Fruit fly (Drosophila melanogaster) whole organism, embryonic: ENCODE measurements around the gene xmas.
A peak's percentile ranks its signal among the peaks of the same experiment; 100 is the strongest.

ENCODE experiments used
- Abd-B ChIP-seq: fragments of 200-800 bp; sonication (Bioruptor generic); optimal IDR thresholded peaks from 2 replicates; lab custom pipeline; 2018; ENCODE audit warnings: missing biosample characterization, mild to moderate bottlenecking, missing genetic modification characterization, moderate library complexity
- Blimp-1 ChIP-seq: fragments of 200-800 bp; sonication (Bioruptor generic); optimal IDR thresholded peaks from 3 replicates; lab custom pipeline; 2018; ENCODE audit warnings: missing biosample characterization, missing genetic modification characterization, mild to moderate bottlenecking, moderate library complexity, missing genetic modification reagents
- Bteb2 ChIP-seq: fragments of 200-800 bp; sonication (Bioruptor generic); optimal IDR thresholded peaks from 2 replicates; lab custom pipeline; 2016; ENCODE audit warnings: missing biosample characterization, missing genetic modification characterization
- CG17328 ChIP-seq: fragments of 200-800 bp; sonication (Bioruptor generic); IDR thresholded peaks from 2 replicates; pipeline ENCODE4 v1.3.6; 2022; ENCODE audit warnings: missing biosample characterization, missing genetic modification characterization
- CG18262 ChIP-seq: fragments of 200-800 bp; optimal IDR thresholded peaks from 3 replicates; lab custom pipeline; 2019; ENCODE audit warnings: missing biosample characterization, mild to moderate bottlenecking, missing genetic modification characterization, moderate library complexity
- CG2712 ChIP-seq: fragments of 200-800 bp; optimal IDR thresholded peaks from 3 replicates; lab custom pipeline; 2019; ENCODE audit warnings: missing biosample characterization, mild to moderate bottlenecking, missing genetic modification characterization, moderate library complexity
- CG30403 ChIP-seq: fragments of 200-800 bp; sonication (Bioruptor generic); optimal IDR thresholded peaks from 3 replicates; lab custom pipeline; 2016; ENCODE audit warnings: missing biosample characterization, missing genetic modification characterization
- CG4328 ChIP-seq: fragments of 200-800 bp; sonication (Bioruptor generic); optimal IDR thresholded peaks from 3 replicates; lab custom pipeline; 2017; ENCODE audit warnings: missing biosample characterization, missing genetic modification reagents, missing genetic modification characterization
- CG4424 ChIP-seq: fragments of 200-800 bp; sonication (Bioruptor generic); optimal IDR thresholded peaks from 3 replicates; lab custom pipeline; 2016; ENCODE audit warnings: missing biosample characterization, missing genetic modification characterization
- CG4707 ChIP-seq: fragments of 200-800 bp; sonication (Bioruptor generic); optimal IDR thresholded peaks from 2 replicates; lab custom pipeline; 2018; ENCODE audit warnings: missing biosample characterization, mild to moderate bottlenecking, missing genetic modification characterization, moderate library complexity
- CG7357 ChIP-seq: fragments of 200-800 bp; sonication (Bioruptor generic); IDR thresholded peaks from 3 replicates; pipeline ENCODE4 v1.3.6; 2022; ENCODE audit warnings: missing biosample characterization, missing genetic modification characterization
- CG8388 ChIP-seq: fragments of 200-800 bp; sonication (Bioruptor generic); optimal IDR thresholded peaks from 2 replicates; lab custom pipeline; 2019; ENCODE audit warnings: missing biosample characterization, mild to moderate bottlenecking, missing genetic modification characterization, moderate library complexity
- CG9727 ChIP-seq: fragments of 200-800 bp; sonication (Bioruptor generic); optimal IDR thresholded peaks from 3 replicates; lab custom pipeline; 2017; ENCODE audit warnings: missing biosample characterization, mild to moderate bottlenecking, missing genetic modification characterization
- H2.0 ChIP-seq: fragments of 200-800 bp; sonication (Bioruptor generic); IDR thresholded peaks from 2 replicates; pipeline ENCODE4 v1.3.6; 2022; ENCODE audit warnings: missing biosample characterization, missing genetic modification characterization
- Hand ChIP-seq: fragments of 200-800 bp; sonication (Bioruptor generic); optimal IDR thresholded peaks from 2 replicates; lab custom pipeline; 2017; ENCODE audit warnings: mild to moderate bottlenecking, missing biosample characterization, missing genetic modification reagents, missing genetic modification characterization
- Hmr ChIP-seq: fragments of 200-800 bp; sonication (Bioruptor generic); optimal IDR thresholded peaks from 3 replicates; lab custom pipeline; 2017; ENCODE audit warnings: mild to moderate bottlenecking, missing biosample characterization, missing genetic modification reagents, missing genetic modification characterization
- Med ChIP-seq: fragments of 200-800 bp; sonication (Bioruptor generic); peaks from one replicate; lab custom pipeline; 2016; ENCODE audit warnings: missing biosample characterization, missing genetic modification characterization, mild to moderate bottlenecking, inconsistent platforms, moderate library complexity
- Oli ChIP-seq: fragments of 200-800 bp; sonication (Bioruptor generic); optimal IDR thresholded peaks from 2 replicates; lab custom pipeline; 2018; ENCODE audit warnings: missing biosample characterization, mild to moderate bottlenecking, missing genetic modification characterization, moderate library complexity
- PHDP ChIP-seq: fragments of 200-800 bp; sonication (Bioruptor generic); optimal IDR thresholded peaks from 3 replicates; lab custom pipeline; 2018; ENCODE audit warnings: missing biosample characterization, mild to moderate bottlenecking, missing genetic modification characterization, moderate library complexity
- Poxn ChIP-seq: fragments of 200-800 bp; sonication (Bioruptor generic); IDR thresholded peaks from 2 replicates; pipeline ENCODE4 v1.3.6; 2022; ENCODE audit warnings: missing biosample characterization, missing genetic modification characterization
- Sry-δ ChIP-seq: fragments of 200-800 bp; sonication (Bioruptor generic); optimal IDR thresholded peaks from 2 replicates; lab custom pipeline; 2016; ENCODE audit warnings: missing biosample characterization, missing genetic modification characterization
- bab2 ChIP-seq: fragments of 200-800 bp; sonication (Bioruptor generic); optimal IDR thresholded peaks from 2 replicates; lab custom pipeline; 2016; ENCODE audit warnings: missing biosample characterization, missing genetic modification characterization
- bcd ChIP-seq: fragments of 200-800 bp; sonication (Bioruptor generic); optimal IDR thresholded peaks from 2 replicates; lab custom pipeline; 2017; ENCODE audit warnings: missing biosample characterization, mild to moderate bottlenecking, missing genetic modification characterization
- bsh ChIP-seq, 2 experiments: fragments of 200-800 bp; sonication (Bioruptor generic); optimal IDR thresholded peaks; 2 replicates each; lab custom pipeline; 2017 to 2018; ENCODE audit warnings: mild to moderate bottlenecking in 2 of 2, missing biosample characterization in 2 of 2, missing genetic modification characterization in 2 of 2, moderate library complexity in 1 of 2
- crc ChIP-seq: fragments of 200-800 bp; sonication (Bioruptor generic); optimal IDR thresholded peaks from 2 replicates; lab custom pipeline; 2016; ENCODE audit warnings: missing biosample characterization, missing genetic modification characterization
- danr ChIP-seq: fragments of 200-800 bp; sonication (Bioruptor generic); IDR thresholded peaks from 2 replicates; pipeline ENCODE4 v1.3.6; 2022; ENCODE audit warnings: missing biosample characterization, missing genetic modification characterization
- dmrt99B ChIP-seq: fragments of 200-800 bp; sonication (Bioruptor generic); optimal IDR thresholded peaks from 2 replicates; lab custom pipeline; 2018; ENCODE audit warnings: missing biosample characterization, mild to moderate bottlenecking, missing genetic modification characterization, moderate library complexity
- eve ChIP-seq, 2 experiments: fragments of >200 bp; optimal IDR thresholded peaks; 2 replicates each; lab custom pipeline; 2017; ENCODE audit warnings: missing biosample characterization in 2 of 2, missing genetic modification characterization in 2 of 2
- exex ChIP-seq: fragments of 200-800 bp; sonication (Bioruptor generic); optimal IDR thresholded peaks from 4 replicates; lab custom pipeline; 2018; ENCODE audit warnings: missing biosample characterization, mild to moderate bottlenecking, missing genetic modification characterization, moderate library complexity
- fu2 ChIP-seq: fragments of 200-800 bp; sonication (Bioruptor generic); optimal IDR thresholded peaks from 2 replicates; lab custom pipeline; 2016; ENCODE audit warnings: missing biosample characterization, missing genetic modification characterization
- gcm ChIP-seq: fragments of 200-800 bp; sonication (Bioruptor generic); optimal IDR thresholded peaks from 2 replicates; lab custom pipeline; 2019; ENCODE audit warnings: missing biosample characterization, mild to moderate bottlenecking, missing genetic modification characterization, moderate library complexity
- gcm2 ChIP-seq: fragments of 200-800 bp; sonication (Bioruptor generic); optimal IDR thresholded peaks from 2 replicates; lab custom pipeline; 2016; ENCODE audit warnings: missing biosample characterization, missing genetic modification characterization
- grau ChIP-seq: fragments of 200-800 bp; optimal IDR thresholded peaks from 3 replicates; lab custom pipeline; 2019; ENCODE audit warnings: missing biosample characterization, mild to moderate bottlenecking, missing genetic modification characterization, moderate library complexity
- kay ChIP-seq: fragments of 200-800 bp; sonication (Bioruptor generic); optimal IDR thresholded peaks from 2 replicates; lab custom pipeline; 2016; ENCODE audit warnings: missing biosample characterization, missing genetic modification characterization
- lola ChIP-seq, 3 experiments: fragments of >200 bp in 2 of 3; fragments of 200-800 bp in 1 of 3; sonication (Bioruptor generic) in 1 of 3; optimal IDR thresholded peaks; 2 replicates each; lab custom pipeline; 2017 to 2019; ENCODE audit warnings: missing biosample characterization in 3 of 3, missing genetic modification characterization in 3 of 3, mild to moderate bottlenecking in 1 of 3, moderate library complexity in 1 of 3
- lov ChIP-seq, 2 experiments: fragments of 200-800 bp in 1 of 2; fragments of >200 bp in 1 of 2; sonication (Bioruptor generic) in 1 of 2; IDR thresholded peaks in 1 of 2; optimal IDR thresholded peaks in 1 of 2; 2 replicates in 1 of 2; 3 replicates in 1 of 2; pipeline versions ENCODE4 v1.3.6 to Lab custom; 2017 to 2022; ENCODE audit warnings: missing biosample characterization in 1 of 2, missing genetic modification characterization in 1 of 2
- nerfin-1 ChIP-seq: fragments of 200-800 bp; sonication (Bioruptor generic); optimal IDR thresholded peaks from 3 replicates; lab custom pipeline; 2019; ENCODE audit warnings: missing biosample characterization, mild to moderate bottlenecking, missing genetic modification characterization, moderate library complexity
- nmo ChIP-seq: fragments of 200-800 bp; sonication (Bioruptor generic); optimal IDR thresholded peaks from 2 replicates; lab custom pipeline; 2018; ENCODE audit warnings: missing biosample characterization, mild to moderate bottlenecking, missing genetic modification characterization, moderate library complexity
- pho ChIP-seq: fragments of 200-800 bp; sonication (Bioruptor generic); optimal IDR thresholded peaks from 2 replicates; lab custom pipeline; 2016; ENCODE audit warnings: missing biosample characterization, missing genetic modification characterization
- rib ChIP-seq: fragments of 200-800 bp; sonication (Bioruptor generic); IDR thresholded peaks from 2 replicates; pipeline ENCODE4 v1.3.6; 2022; ENCODE audit warnings: missing biosample characterization, missing genetic modification characterization
- row ChIP-seq: fragments of 200-800 bp; sonication (Bioruptor generic); IDR thresholded peaks from 3 replicates; pipeline ENCODE4 v1.3.6; 2022; ENCODE audit warnings: missing biosample characterization, missing genetic modification characterization
- sens ChIP-seq: fragments of 200-800 bp; sonication (Bioruptor generic); peaks from one replicate; lab custom pipeline; 2016; ENCODE audit warnings: missing biosample characterization, missing genetic modification characterization
- tap ChIP-seq: fragments of 200-800 bp; optimal IDR thresholded peaks from 3 replicates; lab custom pipeline; 2019; ENCODE audit warnings: missing biosample characterization, mild to moderate bottlenecking, missing genetic modification characterization, moderate library complexity
- twi ChIP-seq: fragments of 200-800 bp; optimal IDR thresholded peaks from 2 replicates; lab custom pipeline; 2019; ENCODE audit warnings: missing biosample characterization, mild to moderate bottlenecking, missing genetic modification characterization, moderate library complexity
- unpg ChIP-seq: fragments of 200-800 bp; sonication (Bioruptor generic); optimal IDR thresholded peaks from 3 replicates; lab custom pipeline; 2018; ENCODE audit warnings: missing biosample characterization, mild to moderate bottlenecking, missing genetic modification characterization, moderate library complexity

xmas gene

dm6 chrX:17111274-17111673 lies 47.8 kb downstream of the xmas start (continued):
- no peak for TF ChIP-seq CG4328
- TF ChIP-seq CG18262 (tag; lab: Kevin White, UChicago), result peak; percentile 36
- peak; percentile 0 for TF ChIP-seq unpg (GFP tag; lab: Kevin White, UChicago)
- TF ChIP-seq Hmr, result no peak
- TF ChIP-seq row (GFP tag; lab: Robert Waterston, UW), result peak; percentile 29; the same call in 1 of the 3 replicates
- TF ChIP-seq nmo (GFP tag; lab: Kevin White, UChicago), result peak; percentile 16
- TF ChIP-seq CG2712 (tag; lab: Kevin White, UChicago), result peak; percentile 17
- peak; percentile 10 for TF ChIP-seq grau (tag; lab: Kevin White, UChicago)
- peak; percentile 21 for TF ChIP-seq gcm (GFP tag; lab: Kevin White, UChicago)
- TF ChIP-seq dmrt99B (tag; lab: Kevin White, UChicago), result peak; percentile 6
- no peak for TF ChIP-seq Sry-δ (GFP tag; lab: Kevin White, UChicago)
- TF ChIP-seq Hand (GFP tag; lab: Kevin White, UChicago), result no peak
- no peak for TF ChIP-seq nerfin-1 (tag; lab: Kevin White, UChicago)
- no peak for TF ChIP-seq gcm2 (GFP tag; lab: Kevin White, UChicago)
- peak; percentile 51 for TF ChIP-seq Med (GFP tag; lab: Kevin White, UChicago)
- TF ChIP-seq CG4707 (GFP tag; lab: Kevin White, UChicago), result peak; percentile 42
- no peak for TF ChIP-seq crc (GFP tag; lab: Kevin White, UChicago)
- peak; percentile 36 for TF ChIP-seq CG8388 (GFP tag; lab: Kevin White, UChicago)
- TF ChIP-seq PHDP (tag; lab: Kevin White, UChicago), result no peak
- TF ChIP-seq pho (GFP tag; lab: Kevin White, UChicago), result no peak
- no peak for TF ChIP-seq exex (tag; lab: Kevin White, UChicago)
- TF ChIP-seq CG4424 (GFP tag; lab: Kevin White, UChicago), result peak; percentile 20
- peak; percentile 80 for TF ChIP-seq twi (tag; lab: Kevin White, UChicago)
- no peak for TF ChIP-seq danr (GFP tag; lab: Robert Waterston, UW)
- no peak for TF ChIP-seq rib
- TF ChIP-seq kay (GFP tag; lab: Kevin White, UChicago), result no peak
- TF ChIP-seq tap (tag; lab: Kevin White, UChicago), result no peak
- peak; percentile 2 for TF ChIP-seq Oli (tag; lab: Kevin White, UChicago)
- TF ChIP-seq sens, result peak; percentile 84
- TF ChIP-seq Abd-B (GFP tag; lab: Kevin White, UChicago), result no peak
- peak; percentile 17 for TF ChIP-seq CG9727 (GFP tag; lab: Kevin White, UChicago)
- TF ChIP-seq Poxn (GFP tag; lab: Robert Waterston, UW), result no peak
- no peak for TF ChIP-seq bcd (GFP tag; lab: Kevin White, UChicago)
- no peak for TF ChIP-seq CG7357 (GFP tag; lab: Robert Waterston, UW)
- no peak for TF ChIP-seq Bteb2 (GFP tag; lab: Kevin White, UChicago)
- peak; percentile 20 for TF ChIP-seq Blimp-1
- peak; percentile 8 for TF ChIP-seq CG30403 (GFP tag; lab: Kevin White, UChicago)
- TF ChIP-seq H2.0 (GFP tag; lab: Robert Waterston, UW), result no peak
- TF ChIP-seq eve (GFP tag; optimal IDR thresholded peaks at IDR 0.05; lab: Kevin White, UChicago), result peak in 1 of 2 experiments; percentile 4
- TF ChIP-seq fu2 (GFP tag; lab: Kevin White, UChicago), result no peak
- peak in 1 of 2 experiments; percentile 17 for TF ChIP-seq bsh (GFP tag; optimal IDR thresholded peaks at IDR 0.05; lab: Kevin White, UChicago)
- peak in 1 of 3 experiments; percentile 6 for TF ChIP-seq lola (GFP tag; optimal IDR thresholded peaks at IDR 0.05; lab: Kevin White, UChicago)
- TF ChIP-seq lov (optimal IDR thresholded peaks at IDR 0.05; lab: Kevin White, UChicago), result no peak
- no peak for TF ChIP-seq lov (GFP tag; IDR thresholded peaks at IDR 0.05; lab: Robert Waterston, UW)
- no peak for TF ChIP-seq bab2
- TF ChIP-seq CG17328 (GFP tag; lab: Robert Waterston, UW), result 0 out of 2 replicates have a peak, but pooled peaks have one; percentile 28
- TF ChIP-seq, all 482 proteins: peak for 25
